Fruit fly (Drosophila melanogaster): ENCODE results near the gene Ir62a.
A peak's percentile ranks its signal among the peaks of the same experiment; 100 is the strongest.

Gene Ir62a

dm6 chr3L:1578391-1578948 is 47.4 kb upstream of the Ir62a start (continued):
- no peak for TF ChIP-seq tin (GFP tag; optimal IDR thresholded peaks at IDR 0.05)
- TF ChIP-seq vfl (GFP tag; optimal IDR thresholded peaks at IDR 0.05) = no peak
- no peak for TF ChIP-seq h (optimal IDR thresholded peaks at IDR 0.05)
- TF ChIP-seq corto (GFP tag; optimal IDR thresholded peaks at IDR 0.05) = no peak
- 0 out of 2 replicates have a peak, but pooled peaks have one; percentile 37 for TF ChIP-seq CG32532 (GFP tag; IDR thresholded peaks at IDR 0.05)
- no peak for TF ChIP-seq rib (GFP tag; IDR thresholded peaks at IDR 0.05)
- peak; percentile 9; the same call in 1 of the 2 replicates for TF ChIP-seq Drgx (GFP tag; IDR thresholded peaks at IDR 0.05)
- TF ChIP-seq ab (GFP tag; optimal IDR thresholded peaks at IDR 0.05) = no peak
- TF ChIP-seq CG15479 (GFP tag; optimal IDR thresholded peaks at IDR 0.05) = no peak
- no peak for TF ChIP-seq kah (GFP tag; optimal IDR thresholded peaks at IDR 0.05)
- TF ChIP-seq ci (GFP tag; IDR thresholded peaks at IDR 0.05) = peak; percentile 43; the same call in 1 of the 3 replicates
- no peak for TF ChIP-seq Atf-2 (GFP tag; optimal IDR thresholded peaks at IDR 0.05)
- no peak for TF ChIP-seq CG10274 (GFP tag; optimal IDR thresholded peaks at IDR 0.05)
- peak in 1 of 2 experiments; percentile 8 for TF ChIP-seq chif (GFP tag; optimal IDR thresholded peaks at IDR 0.05)
- peak; percentile 65 for TF ChIP-seq CG6813 (GFP tag; optimal IDR thresholded peaks at IDR 0.05)
- no peak for TF ChIP-seq CG9817 (tag; optimal IDR thresholded peaks at IDR 0.05)
- no peak for TF ChIP-seq CG7745 (tag; optimal IDR thresholded peaks at IDR 0.05)
- TF ChIP-seq CG3281 (GFP tag; optimal IDR thresholded peaks at IDR 0.05) = peak; percentile 56
- peak; percentile 76 for TF ChIP-seq lab (GFP tag; optimal IDR thresholded peaks at IDR 0.05)
- TF ChIP-seq danr (GFP tag; IDR thresholded peaks at IDR 0.05) = no peak
- no peak for TF ChIP-seq yki (optimal IDR thresholded peaks at IDR 0.05)
- TF ChIP-seq wek (GFP tag; optimal IDR thresholded peaks at IDR 0.05) = no peak
- TF ChIP-seq HHEX (GFP tag; optimal IDR thresholded peaks at IDR 0.05) = peak; percentile 69
- TF ChIP-seq E2f1 (GFP tag; IDR thresholded peaks at IDR 0.05) = 0 out of 2 replicates have a peak, but pooled peaks have one; percentile 35
- TF ChIP-seq org-1 (GFP tag; optimal IDR thresholded peaks at IDR 0.05) = no peak
- TF ChIP-seq unc-4 (GFP tag; IDR thresholded peaks at IDR 0.05; ENCODE audit: partially characterized antibody) = no peak
- peak; percentile 39 for TF ChIP-seq CG5245 (GFP tag; optimal IDR thresholded peaks at IDR 0.05)
- peak; percentile 75 for TF ChIP-seq phol (tag; optimal IDR thresholded peaks at IDR 0.05)
- TF ChIP-seq chinmo (GFP tag; IDR thresholded peaks at IDR 0.05; ENCODE audit: partially characterized antibody) = no peak
- TF ChIP-seq HLHmδ (GFP tag; optimal IDR thresholded peaks at IDR 0.05) = no peak
- TF ChIP-seq dan (GFP tag; IDR thresholded peaks at IDR 0.05) = no peak
- TF ChIP-seq Hr78 (GFP tag; optimal IDR thresholded peaks at IDR 0.05) = no peak
- peak; percentile 23 for TF ChIP-seq grn (GFP tag; optimal IDR thresholded peaks at IDR 0.05)
- TF ChIP-seq CG8944 (GFP tag; optimal IDR thresholded peaks at IDR 0.05) = peak; percentile 5
- no peak for TF ChIP-seq tna (GFP tag; IDR thresholded peaks at IDR 0.05; ENCODE audit: partially characterized antibody)
- TF ChIP-seq Mrtf (GFP tag; IDR thresholded peaks at IDR 0.05) = 0 out of 3 replicates have a peak, but pooled peaks have one; percentile 36
- no peak for TF ChIP-seq Poxn (GFP tag; IDR thresholded peaks at IDR 0.05)
- TF ChIP-seq sug (tag; optimal IDR thresholded peaks at IDR 0.05) = no peak
- TF ChIP-seq sqz (GFP tag; optimal IDR thresholded peaks at IDR 0.05) = no peak
- no peak for TF ChIP-seq br (optimal IDR thresholded peaks at IDR 0.05)
- TF ChIP-seq cato (GFP tag; optimal IDR thresholded peaks at IDR 0.05; ENCODE audit: borderline replicate concordance) = no peak
- no peak for TF ChIP-seq hkb (optimal IDR thresholded peaks at IDR 0.05)
- TF ChIP-seq hkb (GFP tag; IDR thresholded peaks at IDR 0.05) = peak; percentile 33; the same call in 1 of the 2 replicates
- TF ChIP-seq CG10654 (GFP tag; optimal IDR thresholded peaks at IDR 0.05) = peak; percentile 24
- no peak for TF ChIP-seq CG6175 (GFP tag; IDR thresholded peaks at IDR 0.05)
- TF ChIP-seq CG15696 (tag; optimal IDR thresholded peaks at IDR 0.05) = peak; percentile 54
- no peak for TF ChIP-seq Sin3A (optimal IDR thresholded peaks at IDR 0.05)
- no peak for TF ChIP-seq peb (GFP tag; IDR thresholded peaks at IDR 0.05)
- TF ChIP-seq CG11504 (tag; optimal IDR thresholded peaks at IDR 0.05) = peak; percentile 63
- TF ChIP-seq Oli (tag; optimal IDR thresholded peaks at IDR 0.05) = peak; percentile 3
- TF ChIP-seq Adf1 (GFP tag; IDR thresholded peaks at IDR 0.05) = no peak
- TF ChIP-seq Hsf (GFP tag; optimal IDR thresholded peaks at IDR 0.05) = no peak
